Worm (Caenorhabditis elegans): ENCODE data around the gene usp-46.
A peak's percentile ranks its signal among the peaks of the same experiment; 100 is the strongest.

usp-46 gene

ce11 chrIII:9780665-9781304 is 4.4 kb downstream of the usp-46 start, which contains the start of gene vha-1 (continued):
- TF ChIP-seq sea-2 (GFP tag; optimal IDR thresholded peaks at IDR 0.05) (no peak), fos-1 (tag; optimal IDR thresholded peaks at IDR 0.05) (peak; percentile 80), ceh-82 (tag; optimal IDR thresholded peaks at IDR 0.05) (no peak), nhr-237 (tag; optimal IDR thresholded peaks at IDR 0.05) (no peak), elt-3 (tag; optimal IDR thresholded peaks at IDR 0.05) (peak in 2 of 3 experiments; percentile 23 to 46), pqm-1 (tag; optimal IDR thresholded peaks at IDR 0.05) (peak; percentile 94), nhr-23 (tag; optimal IDR thresholded peaks at IDR 0.05) (peak; percentile 73), ztf-4 (tag; optimal IDR thresholded peaks at IDR 0.05) (peak; percentile 52), nhr-77 (tag; optimal IDR thresholded peaks at IDR 0.05) (peak; percentile 40), lin-15B (tag; optimal IDR thresholded peaks at IDR 0.05) (peak; percentile 98), nfya-1 (tag; optimal IDR thresholded peaks at IDR 0.05; ENCODE audit: insufficient read depth) (peak; percentile 90), fkh-2 (tag; optimal IDR thresholded peaks at IDR 0.05) (no peak), jun-1 (tag; optimal IDR thresholded peaks at IDR 0.05) (peak; percentile 90), ZK546.5 (tag; optimal IDR thresholded peaks at IDR 0.05) (peak; percentile 3), lin-39 (tag; optimal IDR thresholded peaks at IDR 0.05) (peak; percentile 80), ztf-11 (tag; optimal IDR thresholded peaks at IDR 0.05) (no peak), unc-39 (tag; optimal IDR thresholded peaks at IDR 0.05) (no peak), lsy-12 (tag; optimal IDR thresholded peaks at IDR 0.05) (peak; percentile 80), mml-1 (tag; optimal IDR thresholded peaks at IDR 0.05) (no peak)

- TF ChIP-seq unc-39 (tag; optimal IDR thresholded peaks at IDR 0.05) (no peak), nhr-43 (tag; optimal IDR thresholded peaks at IDR 0.05; ENCODE audit: poor library complexity, severe bottlenecking) (peak; percentile 37), nhr-237 (tag; optimal IDR thresholded peaks at IDR 0.05) (no peak), ama-1 (optimal IDR thresholded peaks at IDR 0.05) (peak; percentile 75), nhr-25 (tag; optimal IDR thresholded peaks at IDR 0.05) (no peak), egl-5 (tag; optimal IDR thresholded peaks at IDR 0.05) (no peak), elt-2 (tag; optimal IDR thresholded peaks at IDR 0.05) (peak; percentile 15)
These were observed 5.6 kb downstream of the usp-46 start, which contains the start of gene vha-2 for ce11 chrIII:9782011-9782436. TSS of gene vha-2 (plus strand) at chrIII:9782164.

ce11 chrIII:9782483-9783081 is 6.2 kb downstream of the usp-46 start, which contains the start of gene R10E11.6:
TSS of gene R10E11.6 (plus strand) at chrIII:9783006.
- TF ChIP-seq jun-1 (tag; optimal IDR thresholded peaks at IDR 0.05), result no peak
- no peak for TF ChIP-seq R02D3.7 (tag; optimal IDR thresholded peaks at IDR 0.05)
- TF ChIP-seq nhr-67 (tag; optimal IDR thresholded peaks at IDR 0.05), result no peak
- TF ChIP-seq nhr-12 (tag; optimal IDR thresholded peaks at IDR 0.05), result no peak
- TF ChIP-seq tbx-2 (tag; optimal IDR thresholded peaks at IDR 0.05), result no peak
- no peak for TF ChIP-seq ceh-9 (tag; optimal IDR thresholded peaks at IDR 0.05)

- no peak for TF ChIP-seq fkh-2 (tag; optimal IDR thresholded peaks at IDR 0.05)
- TF ChIP-seq lsy-12 (tag; optimal IDR thresholded peaks at IDR 0.05), result peak; percentile 63
- peak; percentile 24 for TF ChIP-seq elt-2 (tag; optimal IDR thresholded peaks at IDR 0.05)
- TF ChIP-seq jun-1 (tag; optimal IDR thresholded peaks at IDR 0.05), result peak; percentile 23
- TF ChIP-seq ceh-16 (tag; optimal IDR thresholded peaks at IDR 0.05), result no peak
- TF ChIP-seq aly-2 (tag; optimal IDR thresholded peaks at IDR 0.05), result peak; percentile 65
- peak; percentile 27 for TF ChIP-seq nhr-77 (tag; optimal IDR thresholded peaks at IDR 0.05)
- peak; percentile 21 for TF ChIP-seq nhr-23 (tag; optimal IDR thresholded peaks at IDR 0.05)
- peak; percentile 22 for TF ChIP-seq ceh-28 (tag; optimal IDR thresholded peaks at IDR 0.05)
- TF ChIP-seq nfya-1 (tag; optimal IDR thresholded peaks at IDR 0.05; ENCODE audit: insufficient read depth), result no peak
- peak; percentile 8 for TF ChIP-seq ceh-82 (tag; optimal IDR thresholded peaks at IDR 0.05)
- peak; percentile 33 for TF ChIP-seq nhr-43 (tag; optimal IDR thresholded peaks at IDR 0.05; ENCODE audit: poor library complexity, severe bottlenecking)
- no peak for TF ChIP-seq nhr-67 (tag; optimal IDR thresholded peaks at IDR 0.05)
- TF ChIP-seq nhr-237 (tag; optimal IDR thresholded peaks at IDR 0.05), result no peak
- TF ChIP-seq tbx-2 (tag; optimal IDR thresholded peaks at IDR 0.05), result peak; percentile 28
- no peak for TF ChIP-seq elt-3 (tag; optimal IDR thresholded peaks at IDR 0.05)
These were observed 6.7 kb downstream of the usp-46 start for ce11 chrIII:9783133-9783590.

ce11 chrIII:9786776-9787175 is 10.4 kb downstream of the usp-46 start:
- TF ChIP-seq tbx-2 (tag; optimal IDR thresholded peaks at IDR 0.05) (no peak), pqm-1 (tag; optimal IDR thresholded peaks at IDR 0.05) (peak; percentile 90), ama-1 (optimal IDR thresholded peaks at IDR 0.05) (no peak), pha-4 (tag; optimal IDR thresholded peaks at IDR 0.05) (peak; percentile 37), daf-12 (tag; optimal IDR thresholded peaks at IDR 0.05) (no peak), elt-2 (tag; optimal IDR thresholded peaks at IDR 0.05) (peak; percentile 84), ceh-82 (tag; optimal IDR thresholded peaks at IDR 0.05) (no peak)

Measured in whole organism, L3 larva.